Worm (Caenorhabditis elegans) whole organism, L3 larva: ENCODE measurements around the gene T12G3.6.

Experiments
- R02D3.7 ChIP-seq: fragments of 150-350 bp; optimal IDR thresholded peaks from 2 replicates; lab custom pipeline; 2014; ENCODE audit warnings: missing biosample characterization, missing genetic modification characterization
- ZK546.5 ChIP-seq: sonication (generic microtip); optimal IDR thresholded peaks from 2 replicates; lab custom pipeline; 2017; ENCODE audit warnings: missing biosample characterization, missing genetic modification characterization
- aly-2 ChIP-seq: fragments of 150-350 bp; optimal IDR thresholded peaks from 2 replicates; lab custom pipeline; 2014; ENCODE audit warnings: missing biosample characterization, missing genetic modification characterization
- ama-1 ChIP-seq: fragments of 150-350 bp; optimal IDR thresholded peaks from 2 replicates; lab custom pipeline; 2018
- ceh-82 ChIP-seq: fragments of 150-350 bp; optimal IDR thresholded peaks from 2 replicates; lab custom pipeline; 2014; ENCODE audit warnings: missing biosample characterization, missing genetic modification characterization
- ceh-9 ChIP-seq: sonication (generic microtip); optimal IDR thresholded peaks from 2 replicates; lab custom pipeline; 2018; ENCODE audit warnings: missing biosample characterization, missing genetic modification characterization
- daf-12 ChIP-seq: fragments of 150-350 bp; optimal IDR thresholded peaks from 2 replicates; lab custom pipeline; 2014; ENCODE audit warnings: missing biosample characterization, missing genetic modification reagents, missing genetic modification characterization
- egl-27 ChIP-seq: sonication (generic microtip); optimal IDR thresholded peaks from 4 replicates; lab custom pipeline; 2017; ENCODE audit warnings: missing biosample characterization, missing genetic modification reagents, missing genetic modification characterization
- egl-5 ChIP-seq: fragments of 150-350 bp; optimal IDR thresholded peaks from 2 replicates; lab custom pipeline; 2017; ENCODE audit warnings: missing biosample characterization, missing genetic modification reagents, missing genetic modification characterization, inconsistent platforms
- elt-1 ChIP-seq: fragments of 150-350 bp; optimal IDR thresholded peaks from 2 replicates; lab custom pipeline; 2014; ENCODE audit warnings: missing biosample characterization, missing genetic modification characterization
- fkh-10 ChIP-seq: sonication (generic microtip); optimal IDR thresholded peaks from 2 replicates; lab custom pipeline; 2017; ENCODE audit warnings: missing biosample characterization, missing genetic modification reagents, missing genetic modification characterization
- fkh-2 ChIP-seq: fragments of 150-350 bp; optimal IDR thresholded peaks from 2 replicates; lab custom pipeline; 2014; ENCODE audit warnings: missing biosample characterization, missing genetic modification reagents, missing genetic modification characterization
- fos-1 ChIP-seq: fragments of 150-350 bp; optimal IDR thresholded peaks from 2 replicates; lab custom pipeline; 2014; ENCODE audit warnings: missing biosample characterization, missing genetic modification characterization
- hmg-11 ChIP-seq: sonication (generic microtip); optimal IDR thresholded peaks from 2 replicates; lab custom pipeline; 2016; ENCODE audit warnings: missing genetic modification characterization, missing compliant biosample characterization
- jun-1 ChIP-seq: fragments of 150-350 bp; optimal IDR thresholded peaks from 2 replicates; lab custom pipeline; 2014; ENCODE audit warnings: missing biosample characterization, missing genetic modification reagents, missing genetic modification characterization
- lin-15B ChIP-seq: fragments of 150-350 bp; optimal IDR thresholded peaks from 2 replicates; lab custom pipeline; 2014; ENCODE audit warnings: missing biosample characterization, missing genetic modification characterization
- lin-39 ChIP-seq: fragments of 150-350 bp; optimal IDR thresholded peaks from 2 replicates; lab custom pipeline; 2018; ENCODE audit warnings: missing biosample characterization, missing genetic modification reagents, missing genetic modification characterization
- lsy-12 ChIP-seq: sonication (generic microtip); optimal IDR thresholded peaks from 2 replicates; lab custom pipeline; 2016; ENCODE audit warnings: mild to moderate bottlenecking, missing genetic modification characterization, missing compliant biosample characterization
- nfya-1 ChIP-seq: sonication (generic microtip); optimal IDR thresholded peaks from 2 replicates; lab custom pipeline; 2017; ENCODE audit warnings: missing genetic modification characterization, mild to moderate bottlenecking, missing compliant biosample characterization, antibody characterized with exemption, moderate library complexity; ENCODE audit not compliant: insufficient read depth
- nhr-12 ChIP-seq: fragments of 150-350 bp; optimal IDR thresholded peaks from 2 replicates; lab custom pipeline; 2014; ENCODE audit warnings: missing biosample characterization, missing genetic modification characterization
- nhr-23 ChIP-seq: fragments of 150-350 bp; optimal IDR thresholded peaks from 2 replicates; lab custom pipeline; 2014; ENCODE audit warnings: missing biosample characterization, missing genetic modification reagents, missing genetic modification characterization
- nhr-237 ChIP-seq: fragments of 150-350 bp; optimal IDR thresholded peaks from 2 replicates; lab custom pipeline; 2014; ENCODE audit warnings: missing biosample characterization, missing genetic modification characterization
- nhr-25 ChIP-seq: sonication (generic microtip); optimal IDR thresholded peaks from 2 replicates; lab custom pipeline; 2017; ENCODE audit warnings: missing biosample characterization, missing genetic modification characterization
- nhr-43 ChIP-seq: sonication (generic microtip); optimal IDR thresholded peaks from 2 replicates; lab custom pipeline; 2016; ENCODE audit warnings: mild to moderate bottlenecking, missing genetic modification characterization, missing compliant biosample characterization; ENCODE audit not compliant: poor library complexity, severe bottlenecking
- nhr-67 ChIP-seq: fragments of 150-350 bp; optimal IDR thresholded peaks from 2 replicates; lab custom pipeline; 2014; ENCODE audit warnings: missing biosample characterization, missing genetic modification characterization
- nhr-76 ChIP-seq: fragments of 150-350 bp; sonication (generic microtip); optimal IDR thresholded peaks from 5 replicates; lab custom pipeline; 2014; ENCODE audit warnings: missing biosample characterization, missing genetic modification characterization
- nhr-77 ChIP-seq: fragments of 150-350 bp; optimal IDR thresholded peaks from 2 replicates; lab custom pipeline; 2014; ENCODE audit warnings: missing biosample characterization, missing genetic modification characterization
- pha-4 ChIP-seq: fragments of 150-350 bp; optimal IDR thresholded peaks from 2 replicates; lab custom pipeline; 2014; ENCODE audit warnings: missing biosample characterization, missing genetic modification reagents, missing genetic modification characterization
- skn-1 ChIP-seq: fragments of 150-350 bp; optimal IDR thresholded peaks from 2 replicates; lab custom pipeline; 2014; ENCODE audit warnings: missing biosample characterization, missing genetic modification characterization
- snpc-4 ChIP-seq: fragments of 150-350 bp; optimal IDR thresholded peaks from 2 replicates; lab custom pipeline; 2014; ENCODE audit warnings: missing biosample characterization, missing genetic modification characterization
- tbx-2 ChIP-seq: sonication (generic microtip); optimal IDR thresholded peaks from 2 replicates; lab custom pipeline; 2016; ENCODE audit warnings: mild to moderate bottlenecking, missing genetic modification characterization, missing compliant biosample characterization
- unc-39 ChIP-seq: sonication (generic microtip); optimal IDR thresholded peaks from 4 replicates; lab custom pipeline; 2017; ENCODE audit warnings: missing biosample characterization, missing genetic modification characterization
- unc-62 ChIP-seq: fragments of 150-350 bp; sonication (generic microtip); optimal IDR thresholded peaks from 4 replicates; lab custom pipeline; 2014; ENCODE audit warnings: missing biosample characterization, missing genetic modification reagents, missing genetic modification characterization
- ztf-11 ChIP-seq: fragments of 150-350 bp; optimal IDR thresholded peaks from 2 replicates; lab custom pipeline; 2014; ENCODE audit warnings: missing biosample characterization, missing genetic modification characterization
- ztf-4 ChIP-seq: fragments of 150-350 bp; optimal IDR thresholded peaks from 2 replicates; lab custom pipeline; 2014; ENCODE audit warnings: missing biosample characterization, missing genetic modification characterization

The T12G3.6 gene

DNA sequence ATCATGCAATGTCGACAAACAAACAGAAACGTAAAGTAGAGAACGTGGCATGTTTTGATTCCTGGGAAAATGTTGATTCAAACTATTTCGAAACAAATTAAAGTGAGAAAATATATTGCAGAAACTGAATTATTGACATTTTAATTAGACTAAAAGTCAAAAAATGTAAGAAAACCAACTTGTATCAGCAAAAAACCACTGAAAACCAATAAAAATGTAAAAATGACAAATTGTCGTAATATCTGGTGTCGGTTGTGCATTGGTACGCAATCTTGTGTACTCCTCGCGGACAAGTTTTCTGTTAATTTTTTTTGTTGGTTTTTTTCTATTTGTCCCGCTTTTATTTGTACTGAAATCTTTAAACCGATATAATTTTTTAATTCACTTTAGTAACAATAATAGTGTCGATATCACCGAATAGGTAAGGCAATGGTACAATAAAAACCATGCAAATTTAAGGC, 1.3 kb downstream of the T12G3.6 start, which contains the start of gene T12G3.11:
Gene T12G3.11 (minus strand): TSS at position 51 of the 461 bp plus-strand sequence.
- no peak for TF ChIP-seq nhr-76 (tag; lab: Kevin White, UChicago)
- TF ChIP-seq nhr-12 (tag; lab: Kevin White, UChicago) = no peak
- TF ChIP-seq pha-4 (tag; lab: Kevin White, UChicago) = peak; percentile 46
- TF ChIP-seq snpc-4 (tag; lab: Kevin White, UChicago) = peak; percentile 26
- TF ChIP-seq skn-1 = no peak
- TF ChIP-seq nhr-67 (tag; lab: Kevin White, UChicago) = no peak
- peak; percentile 14 for TF ChIP-seq nhr-23
- TF ChIP-seq lin-39 (tag; lab: Kevin White, UChicago) = no peak
- TF ChIP-seq tbx-2 = no peak
- TF ChIP-seq nhr-77 (tag; lab: Kevin White, UChicago) = no peak
- TF ChIP-seq egl-5 (tag; lab: Kevin White, UChicago) = peak; percentile 29
- peak; percentile 8 for TF ChIP-seq nhr-25
- TF ChIP-seq lin-15B = peak; percentile 67
- TF ChIP-seq hmg-11 (tag; lab: Kevin White, UChicago) = peak; percentile 40
- peak; percentile 50 for TF ChIP-seq nfya-1 (tag; lab: Kevin White, UChicago)
- TF ChIP-seq ceh-9 (tag; lab: Kevin White, UChicago) = no peak
- TF ChIP-seq egl-27 = no peak

DNA sequence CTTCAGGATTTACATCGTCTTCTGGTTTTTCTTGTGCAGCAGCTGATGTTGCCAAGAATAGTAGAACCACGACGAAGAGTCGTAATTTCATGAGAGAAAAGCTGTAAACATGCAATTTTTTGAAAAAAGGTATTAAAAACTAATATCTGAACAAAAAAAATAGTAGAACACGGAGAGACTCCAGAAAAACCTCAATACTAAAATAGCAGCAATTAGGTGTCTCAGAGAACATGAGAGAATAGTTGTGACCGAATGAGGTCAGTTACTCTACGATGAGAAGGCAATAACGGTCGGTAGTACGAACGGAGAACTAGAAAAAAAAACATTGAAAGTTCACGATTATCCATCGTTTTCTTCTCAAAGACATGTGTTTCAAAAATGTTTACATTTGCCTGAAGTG, 2.0 kb downstream of the T12G3.6 start, which contains the start of gene tgn-38:
Gene tgn-38 (minus strand): TSS at position 101 of the 400 bp plus-strand sequence.
- TF ChIP-seq tbx-2 (no peak), fkh-2 (no peak), R02D3.7 (tag; lab: Kevin White, UChicago) (no peak), hmg-11 (tag; lab: Kevin White, UChicago) (no peak), nhr-67 (tag; lab: Kevin White, UChicago) (no peak), nhr-237 (tag; lab: Kevin White, UChicago) (no peak), elt-1 (tag; lab: Kevin White, UChicago) (no peak), ztf-4 (no peak)

DNA sequence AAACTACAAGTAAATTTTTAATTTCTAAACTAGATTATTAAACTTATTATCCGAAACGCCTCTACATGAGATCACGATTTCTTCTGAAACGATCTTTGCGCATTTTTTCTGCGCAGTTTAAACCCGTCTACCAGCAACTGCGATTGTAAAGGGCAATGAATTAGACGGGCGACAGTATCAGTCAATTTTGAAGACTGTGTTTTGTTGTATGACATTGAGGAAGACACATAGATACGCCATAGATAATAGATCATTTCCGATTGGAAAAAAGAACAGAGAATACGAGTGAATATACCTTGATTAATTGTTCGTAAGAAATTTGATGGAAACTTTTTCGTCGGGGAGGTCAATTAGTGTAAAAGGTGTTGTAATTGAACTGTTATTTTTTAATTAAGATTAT, 9.7 kb downstream of the T12G3.6 start:
- TF ChIP-seq nhr-25 (peak; percentile 92), nhr-43 (peak; percentile 73), ceh-82 (tag; lab: Kevin White, UChicago) (no peak), elt-1 (tag; lab: Kevin White, UChicago) (peak; percentile 89)

DNA sequence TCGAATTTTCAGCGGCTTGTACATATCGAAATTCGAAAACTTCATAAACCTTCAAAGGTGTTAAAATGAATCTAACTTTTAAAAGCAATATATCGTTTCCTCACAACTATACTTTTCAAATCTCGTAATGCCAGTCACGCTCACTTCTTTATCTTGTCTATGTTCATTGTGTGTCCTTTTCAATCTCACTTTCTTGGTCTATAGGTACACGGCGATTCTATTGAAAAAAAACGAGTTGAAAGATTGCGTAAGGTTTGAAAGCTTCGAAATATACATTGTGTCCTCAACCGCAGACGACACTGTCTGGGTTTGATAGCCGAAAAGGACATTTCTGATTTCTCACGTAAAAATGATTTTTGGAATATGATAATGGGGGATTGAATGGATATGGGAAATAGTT, 12.2 kb downstream of the T12G3.6 start:
- peak; percentile 10 for TF ChIP-seq nhr-43
- TF ChIP-seq ceh-9 (tag; lab: Kevin White, UChicago) = no peak
- TF ChIP-seq nhr-25 = peak; percentile 80
- TF ChIP-seq, all 47 proteins: peak for 2

DNA sequence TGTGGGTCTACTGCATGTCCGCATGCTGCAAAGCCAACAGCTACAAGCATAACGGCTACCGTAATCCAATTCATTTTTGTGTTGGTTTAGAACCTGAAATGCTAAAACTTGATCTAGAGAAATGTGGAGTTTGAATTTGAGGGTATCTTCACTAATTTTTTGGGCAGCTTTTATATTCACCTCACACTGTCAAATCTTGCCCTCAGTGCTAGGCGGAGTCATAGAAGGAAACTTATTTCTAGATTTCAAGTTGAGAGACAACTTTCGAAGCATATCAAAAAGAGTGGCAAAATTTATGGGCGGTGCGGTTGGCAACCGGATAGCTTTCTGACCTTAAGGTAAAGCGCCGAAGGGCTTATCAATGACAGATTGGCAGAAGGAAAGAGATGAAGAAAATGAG, 15.5 kb downstream of the T12G3.6 start, which contains the start of gene lips-6:
Gene lips-6 (minus strand): TSS at position 101 of the 400 bp plus-strand sequence.
- TF ChIP-seq ztf-11 (tag; lab: Kevin White, UChicago) (no peak), skn-1 (no peak), lsy-12 (tag; lab: Kevin White, UChicago) (no peak), egl-27 (no peak), R02D3.7 (tag; lab: Kevin White, UChicago) (no peak), nhr-23 (no peak), nhr-237 (tag; lab: Kevin White, UChicago) (no peak), tbx-2 (no peak), fkh-10 (no peak)
- TF ChIP-seq, all 47 proteins: peak for 0

DNA sequence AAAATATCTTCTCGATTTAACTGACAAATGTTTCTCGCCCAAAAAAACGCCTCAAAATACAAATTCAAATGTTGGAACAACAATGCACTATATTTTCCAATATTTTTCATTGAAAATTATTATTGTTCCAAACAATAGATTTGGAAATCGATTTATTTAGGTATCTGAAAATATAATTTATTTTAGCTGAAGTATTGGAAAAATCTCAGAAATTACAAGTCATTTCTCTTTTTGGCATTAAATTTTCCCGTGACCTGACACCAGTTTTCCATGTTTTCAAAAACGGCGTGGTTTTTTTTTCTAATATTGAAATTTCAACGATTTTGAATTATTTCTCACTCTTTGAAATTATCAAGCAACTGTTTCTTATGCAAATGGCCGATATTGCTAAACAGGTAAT, 18.0 kb downstream of the T12G3.6 start, which contains the start of gene spe-17:
Gene spe-17 (plus strand): TSS at position 301 of the 400 bp plus-strand sequence.
- TF ChIP-seq ama-1 (lab: Kevin White, UChicago) (no peak), egl-27 (no peak), unc-39 (tag; lab: Kevin White, UChicago) (no peak), daf-12 (tag; lab: Kevin White, UChicago) (no peak), aly-2 (tag; lab: Kevin White, UChicago) (no peak), fos-1 (tag; lab: Kevin White, UChicago) (no peak), ceh-82 (tag; lab: Kevin White, UChicago) (no peak), ZK546.5 (no peak), unc-62 (GFP tag; lab: Kevin White, UChicago) (no peak), jun-1 (no peak)
- TF ChIP-seq, all 47 proteins: peak for 0
